Fruit fly (Drosophila melanogaster): ENCODE measurements around the gene zormin.

The zormin gene

DNA sequence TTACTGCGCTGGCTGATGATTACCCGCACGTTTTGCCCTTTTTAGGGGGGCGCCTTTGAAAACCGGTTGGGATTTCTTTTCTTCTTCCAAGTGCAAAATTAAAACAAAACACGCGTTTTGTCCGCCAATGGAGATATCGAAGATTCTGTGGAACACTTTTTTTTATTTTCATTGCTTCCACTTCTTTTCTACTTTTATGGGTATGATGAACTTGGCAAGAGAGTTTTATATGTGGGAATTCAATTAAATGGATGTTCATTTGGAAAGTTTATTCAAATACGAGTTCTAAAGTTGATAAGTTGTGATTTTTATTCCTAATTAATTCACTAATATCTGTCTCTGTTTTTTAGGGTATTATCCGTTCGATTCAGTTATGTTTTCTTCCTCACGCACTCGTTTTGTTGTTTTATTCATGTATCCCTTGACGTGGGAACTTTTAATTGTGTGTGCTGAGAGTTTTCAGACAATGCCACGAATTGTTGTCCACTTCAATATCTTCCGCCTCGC, 12.6 kb upstream of the zormin start (continued):
- TF ChIP-seq ac (GFP tag; optimal IDR thresholded peaks at IDR 0.05) (no peak), Drgx (GFP tag; IDR thresholded peaks at IDR 0.05) (peak; percentile 69), unpg (GFP tag; optimal IDR thresholded peaks at IDR 0.05) (peak; percentile 6), CG8388 (GFP tag; optimal IDR thresholded peaks at IDR 0.05) (no peak), inv (GFP tag; IDR thresholded peaks at IDR 0.05; ENCODE audit: partially characterized antibody) (no peak), CG12744 (GFP tag; optimal IDR thresholded peaks at IDR 0.05) (no peak), Neu2 (GFP tag; optimal IDR thresholded peaks at IDR 0.05; ENCODE audit: borderline replicate concordance) (no peak), row (GFP tag; IDR thresholded peaks at IDR 0.05) (peak; percentile 50; the same call in 2 of the 3 replicates), Dref (GFP tag; IDR thresholded peaks at IDR 0.05) (no peak), hb (GFP tag; IDR thresholded peaks at IDR 0.05; ENCODE audit: partially characterized antibody) (no peak), CG9609 (GFP tag; optimal IDR thresholded peaks at IDR 0.05) (no peak), Rfx (GFP tag; IDR thresholded peaks at IDR 0.05) (peak; percentile 15; the same call in 1 of the 2 replicates), repo (GFP tag; optimal IDR thresholded peaks at IDR 0.05) (no peak), Ets65A (GFP tag) (peak; percentile 82), CG7745 (tag; optimal IDR thresholded peaks at IDR 0.05) (no peak), CG11695 (GFP tag; IDR thresholded peaks at IDR 0.05) (peak; percentile 55; the same call in 1 of the 3 replicates), CG16779 (GFP tag; IDR thresholded peaks at IDR 0.05) (no peak), CG17612 (GFP tag; IDR thresholded peaks at IDR 0.05) (no peak), slou (GFP tag; optimal IDR thresholded peaks at IDR 0.05) (no peak), NK7.1 (GFP tag; optimal IDR thresholded peaks at IDR 0.05) (no peak), Tbp (GFP tag; optimal IDR thresholded peaks at IDR 0.05) (no peak), CG8281 (tag; optimal IDR thresholded peaks at IDR 0.05) (no peak), dati (GFP tag; IDR thresholded peaks at IDR 0.05) (no peak), CG34422 (GFP tag; IDR thresholded peaks at IDR 0.05) (peak; percentile 61; the same call in 2 of the 3 replicates), pb (GFP tag; optimal IDR thresholded peaks at IDR 0.05) (no peak), CG32767 (GFP tag; IDR thresholded peaks at IDR 0.05) (no peak), Asciz (GFP tag; optimal IDR thresholded peaks at IDR 0.05) (no peak), Elba2 (GFP tag; optimal IDR thresholded peaks at IDR 0.05) (no peak), pita (GFP tag; optimal IDR thresholded peaks at IDR 0.05) (no peak), Lpt (GFP tag; optimal IDR thresholded peaks at IDR 0.05) (no peak), CG1024 (GFP tag; IDR thresholded peaks at IDR 0.05) (no peak), nmo (GFP tag; optimal IDR thresholded peaks at IDR 0.05) (peak; percentile 29), dpn (GFP tag; optimal IDR thresholded peaks at IDR 0.05) (peak in 1 of 2 experiments; percentile 22), Max (GFP tag; optimal IDR thresholded peaks at IDR 0.05) (no peak), CG18599 (GFP tag; optimal IDR thresholded peaks at IDR 0.05) (peak; percentile 30), CG13123 (GFP tag; optimal IDR thresholded peaks at IDR 0.05) (no peak), CG10431 (GFP tag; optimal IDR thresholded peaks at IDR 0.05) (no peak), stc (GFP tag; IDR thresholded peaks at IDR 0.05) (no peak), BtbVII (GFP tag; optimal IDR thresholded peaks at IDR 0.05) (no peak), chn (GFP tag; optimal IDR thresholded peaks at IDR 0.05) (no peak), CG4854 (GFP tag; optimal IDR thresholded peaks at IDR 0.05) (no peak), pzg (GFP tag; optimal IDR thresholded peaks at IDR 0.05) (no peak), NfI (GFP tag; optimal IDR thresholded peaks at IDR 0.05) (no peak), wor (GFP tag; IDR thresholded peaks at IDR 0.05) (peak; percentile 53), rib (GFP tag; IDR thresholded peaks at IDR 0.05) (no peak), CG6765 (GFP tag; optimal IDR thresholded peaks at IDR 0.05) (no peak), zfh2 (GFP tag; optimal IDR thresholded peaks at IDR 0.05) (no peak), CG7786 (GFP tag; optimal IDR thresholded peaks at IDR 0.05) (no peak), Abd-B (GFP tag; optimal IDR thresholded peaks at IDR 0.05) (peak; percentile 8), CG6689 (GFP tag; IDR thresholded peaks at IDR 0.05) (peak; percentile 61), psq (GFP tag; optimal IDR thresholded peaks at IDR 0.05) (no peak), disco-r (GFP tag; optimal IDR thresholded peaks at IDR 0.05) (no peak)

Data from whole organism, embryonic.